Worm (Caenorhabditis elegans) whole organism, young adult: Measurements from ENCODE around the gene K12H4.6.

Source experiments
- B0035.1 ChIP-seq: sonication (generic microtip); optimal IDR thresholded peaks from 2 replicates; lab custom pipeline; 2016; ENCODE audit warnings: missing genetic modification characterization, mild to moderate bottlenecking, missing compliant biosample characterization, missing genotype, missing genetic modification reagents
- B0261.1 ChIP-seq: sonication (generic microtip); optimal IDR thresholded peaks from 2 replicates; lab custom pipeline; 2016; ENCODE audit warnings: mild to moderate bottlenecking, missing genetic modification characterization, moderate library complexity, missing compliant biosample characterization
- C06A6.2 ChIP-seq: fragments of 200-800 bp; sonication (Bioruptor generic); conservative IDR thresholded peaks from 2 replicates; pipeline ENCODE4 v1.3.6; 2022; ENCODE audit warnings: missing genetic modification characterization, missing compliant biosample characterization
- D2030.7 ChIP-seq: fragments of 200-800 bp; sonication (Bioruptor generic); IDR thresholded peaks from 2 replicates; pipeline ENCODE4 v1.3.6; 2022; ENCODE audit warnings: missing genetic modification reagents, missing genetic modification characterization, missing compliant biosample characterization
- F10E7.11 ChIP-seq: sonication (generic microtip); optimal IDR thresholded peaks from 2 replicates; lab custom pipeline; 2017; ENCODE audit warnings: mild to moderate bottlenecking, missing genetic modification characterization, moderate library complexity, missing compliant biosample characterization
- F22D6.2 ChIP-seq: sonication (generic microtip); optimal IDR thresholded peaks from 2 replicates; lab custom pipeline; 2016; ENCODE audit warnings: mild to moderate bottlenecking, missing genetic modification characterization, missing compliant biosample characterization
- F23B12.7 ChIP-seq: sonication (generic microtip); optimal IDR thresholded peaks from 2 replicates; lab custom pipeline; 2017; ENCODE audit warnings: missing genetic modification characterization, mild to moderate bottlenecking, missing compliant biosample characterization, antibody characterized with exemption, moderate library complexity; ENCODE audit not compliant: insufficient read depth
- F37B4.10 ChIP-seq: fragments of 200-800 bp; sonication (Bioruptor generic); IDR thresholded peaks from 2 replicates; pipeline ENCODE4 v1.3.6; 2022; ENCODE audit warnings: missing genetic modification characterization, missing compliant biosample characterization
- F49E8.2 ChIP-seq: sonication (generic microtip); optimal IDR thresholded peaks from 3 replicates; lab custom pipeline; 2017; ENCODE audit warnings: missing genetic modification characterization, mild to moderate bottlenecking, missing compliant biosample characterization, antibody characterized with exemption, moderate library complexity; ENCODE audit not compliant: insufficient read depth
- F57A8.1 ChIP-seq: fragments of 200-800 bp; sonication (Bioruptor generic); optimal IDR thresholded peaks from 2 replicates; lab custom pipeline; 2018; ENCODE audit warnings: mild to moderate bottlenecking, missing genetic modification characterization, moderate library complexity, missing compliant biosample characterization
- F57C9.4 ChIP-seq: sonication (generic microtip); optimal IDR thresholded peaks from 2 replicates; lab custom pipeline; 2017; ENCODE audit warnings: mild to moderate bottlenecking, missing genetic modification characterization, missing compliant biosample characterization
- Y56A3A.18 ChIP-seq: fragments of 200-800 bp; sonication (Bioruptor generic); IDR thresholded peaks from 2 replicates; pipeline ENCODE4 v1.3.6; 2022; ENCODE audit warnings: missing genetic modification reagents, missing genetic modification characterization, missing compliant biosample characterization
- Y67H2A.10 ChIP-seq: fragments of 200-800 bp; sonication (Bioruptor generic); conservative IDR thresholded peaks from 2 replicates; pipeline ENCODE4 v1.3.6; 2022; ENCODE audit warnings: missing genetic modification reagents, missing genetic modification characterization, missing compliant biosample characterization
- Y79H2A.3 ChIP-seq: fragments of 200-800 bp; sonication (Bioruptor generic); conservative IDR thresholded peaks from 2 replicates; pipeline ENCODE4 v1.3.6; 2022; ENCODE audit warnings: missing genetic modification reagents, missing genetic modification characterization, missing compliant biosample characterization
- Y95B8A.8 ChIP-seq: fragments of 200-800 bp; sonication (Bioruptor generic); IDR thresholded peaks from 2 replicates; pipeline ENCODE4 v1.3.6; 2022; ENCODE audit warnings: missing genetic modification reagents, missing genetic modification characterization, missing compliant biosample characterization
- ZK185.1 ChIP-seq: sonication (generic microtip); optimal IDR thresholded peaks from 2 replicates; lab custom pipeline; 2016; ENCODE audit warnings: mild to moderate bottlenecking, missing genetic modification characterization, missing compliant biosample characterization; ENCODE audit not compliant: poor library complexity, severe bottlenecking
- akir-1 ChIP-seq: fragments of 200-800 bp; sonication (Bioruptor generic); optimal IDR thresholded peaks from 2 replicates; lab custom pipeline; 2018; ENCODE audit warnings: mild to moderate bottlenecking, missing genetic modification characterization, moderate library complexity, missing compliant biosample characterization
- attf-3 ChIP-seq: fragments of 200-800 bp; sonication (Bioruptor generic); conservative IDR thresholded peaks from 2 replicates; pipeline ENCODE4 v1.3.6; 2022; ENCODE audit warnings: missing genetic modification reagents, missing genetic modification characterization, missing compliant biosample characterization
- attf-5 ChIP-seq: fragments of 200-800 bp; sonication (Bioruptor generic); optimal IDR thresholded peaks from 2 replicates; lab custom pipeline; 2018; ENCODE audit warnings: mild to moderate bottlenecking, missing genetic modification characterization, missing compliant biosample characterization
- attf-6 ChIP-seq: fragments of 200-800 bp; sonication (Bioruptor generic); IDR thresholded peaks from 2 replicates; pipeline ENCODE4 v1.3.6; 2022; ENCODE audit warnings: missing genetic modification reagents, missing genetic modification characterization, missing compliant biosample characterization
- dpff-1 ChIP-seq: sonication (generic microtip); optimal IDR thresholded peaks from 2 replicates; lab custom pipeline; 2017; ENCODE audit warnings: mild to moderate bottlenecking, missing genetic modification characterization, missing compliant biosample characterization
- dpl-1 ChIP-seq: fragments of 150-350 bp; optimal IDR thresholded peaks from 2 replicates; lab custom pipeline; 2014; ENCODE audit warnings: missing biosample characterization, missing genetic modification reagents, missing genetic modification characterization
- hlh-12 ChIP-seq: sonication (generic microtip); optimal IDR thresholded peaks from 2 replicates; lab custom pipeline; 2016; ENCODE audit warnings: missing genetic modification characterization, missing compliant biosample characterization
- hmg-20 ChIP-seq: fragments of 200-800 bp; sonication (Bioruptor generic); IDR thresholded peaks from 2 replicates; pipeline ENCODE4 v1.3.6; 2022; ENCODE audit warnings: missing genetic modification reagents, missing genetic modification characterization, missing compliant biosample characterization
- hrde-1 ChIP-seq: sonication (generic microtip); optimal IDR thresholded peaks from 2 replicates; lab custom pipeline; 2016; ENCODE audit warnings: missing genetic modification characterization, mild to moderate bottlenecking, missing compliant biosample characterization, moderate library complexity, missing genotype, missing genetic modification reagents, borderline replicate concordance
- lin-35 ChIP-seq, 3 experiments: fragments of 150-350 bp in 2 of 3; sonication (generic microtip) in 1 of 3; optimal IDR thresholded peaks; 2 replicates each; lab custom pipeline; 2014 to 2018; ENCODE audit warnings: missing biosample characterization in 3 of 3, missing genetic modification characterization in 3 of 3, missing genetic modification reagents in 3 of 3
- nfyb-1 ChIP-seq: fragments of 200-800 bp; sonication (Bioruptor generic); IDR thresholded peaks from 2 replicates; pipeline ENCODE4 v1.3.6; 2022; ENCODE audit warnings: missing genetic modification reagents, missing genetic modification characterization, missing compliant biosample characterization
- nhr-179 ChIP-seq: sonication (generic microtip); optimal IDR thresholded peaks from 2 replicates; lab custom pipeline; 2016; ENCODE audit warnings: mild to moderate bottlenecking, missing genetic modification characterization, missing compliant biosample characterization
- nhr-80 ChIP-seq: sonication (generic microtip); optimal IDR thresholded peaks from 2 replicates; lab custom pipeline; 2016; ENCODE audit warnings: missing genetic modification characterization, missing compliant biosample characterization
- sea-2 ChIP-seq: fragments of 200-800 bp; sonication (Bioruptor generic); IDR thresholded peaks from 2 replicates; pipeline ENCODE4 v1.3.6; 2022; ENCODE audit warnings: missing genetic modification characterization, missing compliant biosample characterization
- snpc-1.3 ChIP-seq: sonication (generic microtip); optimal IDR thresholded peaks from 2 replicates; lab custom pipeline; 2017; ENCODE audit warnings: missing genetic modification characterization, mild to moderate bottlenecking, missing compliant biosample characterization, antibody characterized with exemption, moderate library complexity, missing genotype, missing genetic modification reagents; ENCODE audit not compliant: insufficient read depth
- zfh-2 ChIP-seq: fragments of 200-800 bp; sonication (Bioruptor generic); conservative IDR thresholded peaks from 2 replicates; pipeline ENCODE4 v1.3.6; 2022; ENCODE audit warnings: missing genetic modification reagents, missing genetic modification characterization, missing compliant biosample characterization
- ztf-18 ChIP-seq: sonication (generic microtip); optimal IDR thresholded peaks from 2 replicates; lab custom pipeline; 2016; ENCODE audit warnings: missing genotype, mild to moderate bottlenecking, missing genetic modification characterization, missing compliant biosample characterization
- ztf-6 ChIP-seq: fragments of 200-800 bp; sonication (Bioruptor generic); IDR thresholded peaks from 2 replicates; pipeline ENCODE4 v1.3.6; 2022; ENCODE audit warnings: missing genetic modification reagents, missing genetic modification characterization, missing compliant biosample characterization

Gene K12H4.6

ce11 chrIII:8037941-8038340 is 4.7 kb downstream of the K12H4.6 start, which contains the start of gene dpf-6:
Gene dpf-6 (plus strand): TSS chrIII:8038241.
- no peak for TF ChIP-seq F23B12.7 (tag; lab: Kevin White, UChicago)
- no peak for TF ChIP-seq attf-3 (GFP tag; lab: Robert Waterston, UW)
- no peak for TF ChIP-seq Y67H2A.10 (GFP tag; lab: Robert Waterston, UW)
- TF ChIP-seq hmg-20 (GFP tag; lab: Robert Waterston, UW): no peak
- TF ChIP-seq akir-1 (GFP tag; lab: Kevin White, UChicago): no peak
- TF ChIP-seq C06A6.2 (GFP tag; lab: Robert Waterston, UW): no peak
- no peak for TF ChIP-seq sea-2 (GFP tag; lab: Robert Waterston, UW)
- no peak for TF ChIP-seq Y79H2A.3 (GFP tag; lab: Robert Waterston, UW)
- TF ChIP-seq ztf-6: no peak
- no peak for TF ChIP-seq nfyb-1 (GFP tag; lab: Robert Waterston, UW)
- TF ChIP-seq nhr-179 (tag; lab: Kevin White, UChicago): no peak
- no peak for TF ChIP-seq F57C9.4 (tag; lab: Kevin White, UChicago)
- no peak for TF ChIP-seq nhr-80 (tag; lab: Kevin White, UChicago)
- no peak for TF ChIP-seq dpff-1 (tag; lab: Kevin White, UChicago)
- TF ChIP-seq dpl-1 (GFP tag; lab: Kevin White, UChicago): no peak
- no peak for TF ChIP-seq F22D6.2 (tag; lab: Kevin White, UChicago)

ce11 chrIII:8036497-8036896 is 6.2 kb downstream of the K12H4.6 start:
- no peak for TF ChIP-seq ztf-6
- no peak for TF ChIP-seq F49E8.2 (tag; lab: Kevin White, UChicago)
- TF ChIP-seq B0035.1: no peak
- TF ChIP-seq dpl-1 (GFP tag; lab: Kevin White, UChicago): no peak
- no peak for TF ChIP-seq attf-5 (GFP tag; lab: Kevin White, UChicago)
- TF ChIP-seq ztf-18 (tag; lab: Kevin White, UChicago): no peak
- no peak for TF ChIP-seq hlh-12 (tag; lab: Kevin White, UChicago)
- TF ChIP-seq lin-35 (GFP tag; optimal IDR thresholded peaks at IDR 0.05; lab: Kevin White, UChicago): no peak

ce11 chrIII:8036050-8036449 is 6.6 kb downstream of the K12H4.6 start:
- TF ChIP-seq snpc-1.3 (tag; lab: Kevin White, UChicago) (no peak), D2030.7 (GFP tag; lab: Robert Waterston, UW) (no peak), Y56A3A.18 (GFP tag; lab: Robert Waterston, UW) (no peak), Y79H2A.3 (GFP tag; lab: Robert Waterston, UW) (no peak), F10E7.11 (tag; lab: Kevin White, UChicago) (no peak), F57A8.1 (no peak), hrde-1 (no peak), ZK185.1 (no peak), attf-6 (GFP tag; lab: Robert Waterston, UW) (no peak), F37B4.10 (GFP tag; lab: Robert Waterston, UW) (no peak), lin-35 (GFP tag; optimal IDR thresholded peaks at IDR 0.05; lab: Kevin White, UChicago) (no peak), zfh-2 (GFP tag; lab: Robert Waterston, UW) (no peak), B0261.1 (tag; lab: Kevin White, UChicago) (no peak), nhr-80 (tag; lab: Kevin White, UChicago) (no peak), Y95B8A.8 (GFP tag; lab: Robert Waterston, UW) (no peak)
